Fruit fly (Drosophila melanogaster) whole organism, pupa: ENCODE measurements around the gene PolA2.

Source experiments
- CG10348 ChIP-seq: fragments of 200-800 bp; sonication (Bioruptor generic); IDR thresholded peaks from 2 replicates; pipeline ENCODE4 v1.3.6; 2022; ENCODE audit warnings: missing biosample characterization, missing genetic modification characterization
- CG12605 ChIP-seq: fragments of 200-800 bp; sonication (Bioruptor generic); IDR thresholded peaks from 2 replicates; pipeline ENCODE4 v1.3.6; 2022; ENCODE audit warnings: missing biosample characterization, missing genetic modification characterization
- CG13204 ChIP-seq: fragments of 200-800 bp; sonication (Bioruptor generic); optimal IDR thresholded peaks from 2 replicates; lab custom pipeline; 2018; ENCODE audit warnings: missing biosample characterization, mild to moderate bottlenecking, missing genetic modification characterization, moderate library complexity
- CG14655 ChIP-seq: fragments of 200-800 bp; sonication (Bioruptor generic); optimal IDR thresholded peaks from 3 replicates; lab custom pipeline; 2017; ENCODE audit warnings: mild to moderate bottlenecking, missing biosample characterization, missing genetic modification reagents, missing genetic modification characterization
- CG15710 ChIP-seq: fragments of 200-800 bp; sonication (Bioruptor generic); optimal IDR thresholded peaks from 2 replicates; lab custom pipeline; 2018; ENCODE audit warnings: missing biosample characterization, mild to moderate bottlenecking, missing genetic modification characterization, moderate library complexity
- CG17806 ChIP-seq: fragments of 200-800 bp; sonication (Bioruptor generic); optimal IDR thresholded peaks from 2 replicates; lab custom pipeline; 2018; ENCODE audit warnings: missing biosample characterization, mild to moderate bottlenecking, missing genetic modification characterization, moderate library complexity
- CG32121 ChIP-seq: fragments of 200-800 bp; sonication (Bioruptor generic); IDR thresholded peaks from 2 replicates; pipeline ENCODE4 v1.3.6; 2022; ENCODE audit warnings: missing biosample characterization, missing genetic modification characterization
- CG34367 ChIP-seq: fragments of 200-800 bp; sonication (Bioruptor generic); optimal IDR thresholded peaks from 2 replicates; lab custom pipeline; 2018; ENCODE audit warnings: missing biosample characterization, mild to moderate bottlenecking, missing genetic modification characterization
- CG4496 ChIP-seq: fragments of 200-800 bp; sonication (Bioruptor generic); IDR thresholded peaks from 3 replicates; pipeline ENCODE4 v1.3.6; 2022; ENCODE audit warnings: missing biosample characterization, missing genetic modification characterization
- CG8159 ChIP-seq: fragments of 200-800 bp; sonication (Bioruptor generic); optimal IDR thresholded peaks from 3 replicates; lab custom pipeline; 2018; ENCODE audit warnings: missing biosample characterization, mild to moderate bottlenecking, missing genetic modification characterization, moderate library complexity
- CG8301 ChIP-seq: fragments of 200-800 bp; sonication (Bioruptor generic); optimal IDR thresholded peaks from 2 replicates; lab custom pipeline; 2018; ENCODE audit warnings: missing biosample characterization, mild to moderate bottlenecking, missing genetic modification characterization
- CG9948 ChIP-seq: fragments of 200-800 bp; sonication (Bioruptor generic); optimal IDR thresholded peaks from 2 replicates; lab custom pipeline; 2018; ENCODE audit warnings: missing biosample characterization, mild to moderate bottlenecking, missing genetic modification characterization, moderate library complexity
- D1 ChIP-seq: fragments of 200-800 bp; sonication (Bioruptor generic); optimal IDR thresholded peaks from 2 replicates; lab custom pipeline; 2018; ENCODE audit warnings: missing biosample characterization, mild to moderate bottlenecking, missing genetic modification characterization, moderate library complexity
- EcR ChIP-seq: fragments of 200-800 bp; sonication (Bioruptor generic); optimal IDR thresholded peaks from 3 replicates; lab custom pipeline; 2019; ENCODE audit warnings: missing biosample characterization, missing genetic modification characterization, mild to moderate bottlenecking, moderate library complexity, missing genetic modification reagents
- Ets98B ChIP-seq: fragments of 200-800 bp; sonication (Bioruptor generic); IDR thresholded peaks from 2 replicates; pipeline ENCODE4 v1.3.6; 2022; ENCODE audit warnings: missing biosample characterization, missing genetic modification characterization
- Pif1A ChIP-seq: fragments of 200-800 bp; sonication (Bioruptor generic); optimal IDR thresholded peaks from 3 replicates; lab custom pipeline; 2016; ENCODE audit warnings: missing biosample characterization, missing genetic modification characterization
- Pif1B ChIP-seq: fragments of 200-800 bp; sonication (Bioruptor generic); optimal IDR thresholded peaks from 3 replicates; lab custom pipeline; 2016; ENCODE audit warnings: missing biosample characterization, missing genetic modification characterization
- Snoo ChIP-seq: fragments of 200-800 bp; sonication (Bioruptor generic); optimal IDR thresholded peaks from 3 replicates; lab custom pipeline; 2017; ENCODE audit warnings: missing biosample characterization, mild to moderate bottlenecking, missing genetic modification characterization, inconsistent platforms
- fd96Ca ChIP-seq: fragments of 200-800 bp; sonication (Bioruptor generic); IDR thresholded peaks from 3 replicates; pipeline ENCODE4 v1.3.6; 2022; ENCODE audit warnings: missing biosample characterization, missing genetic modification characterization
- gl ChIP-seq: fragments of 200-800 bp; sonication (Bioruptor generic); optimal IDR thresholded peaks from 2 replicates; lab custom pipeline; 2018; ENCODE audit warnings: missing biosample characterization, mild to moderate bottlenecking, missing genetic modification characterization
- rn ChIP-seq: fragments of 200-800 bp; sonication (Bioruptor generic); IDR thresholded peaks from 2 replicates; pipeline ENCODE4 v1.3.6; 2022; ENCODE audit warnings: missing biosample characterization, missing genetic modification characterization

The PolA2 gene

DNA sequence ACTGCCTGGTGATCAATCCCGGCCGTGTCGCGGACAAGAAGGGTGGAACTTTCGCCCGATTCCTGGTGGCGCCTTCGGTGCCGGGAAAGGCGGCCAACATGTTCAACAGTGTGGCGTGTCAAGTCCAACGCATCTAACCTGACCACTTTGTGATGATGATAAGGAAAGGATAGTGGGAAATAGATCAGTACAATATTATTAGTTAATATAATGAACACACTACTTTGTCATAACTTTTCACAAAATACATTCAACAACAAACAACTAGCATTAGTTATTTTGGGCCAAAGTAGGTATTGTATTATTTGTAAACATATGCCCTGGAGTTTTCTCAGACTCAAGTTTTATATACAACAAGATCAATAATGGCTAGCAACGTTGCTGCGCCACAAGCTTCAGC lies 2.0 kb downstream of the PolA2 start, which contains the start of gene CG17991:
CG17991 (plus strand) TSS at position 301 of the 400 bp plus-strand sequence.
- TF ChIP-seq CG8159 (tag; lab: Kevin White, UChicago), result no peak
- TF ChIP-seq CG17806 (tag; lab: Kevin White, UChicago), result no peak
- TF ChIP-seq gl (tag; lab: Kevin White, UChicago), result no peak
- no peak for TF ChIP-seq CG8301 (tag; lab: Kevin White, UChicago)
- no peak for TF ChIP-seq CG9948 (tag; lab: Kevin White, UChicago)
- TF ChIP-seq D1 (tag; lab: Kevin White, UChicago), result no peak
- no peak for TF ChIP-seq Snoo
- TF ChIP-seq fd96Ca (GFP tag; lab: Robert Waterston, UW), result no peak
- no peak for TF ChIP-seq CG12605 (GFP tag; lab: Robert Waterston, UW)
- TF ChIP-seq Pif1A, result no peak
- TF ChIP-seq CG14655 (GFP tag; lab: Kevin White, UChicago), result no peak

dm6 chr3R:27244412-27244741 lies 5.4 kb downstream of the PolA2 start:
- no peak for TF ChIP-seq Pif1B
- TF ChIP-seq rn (GFP tag; lab: Robert Waterston, UW), result no peak
- TF ChIP-seq CG10348, result no peak
- no peak for TF ChIP-seq CG32121 (GFP tag; lab: Robert Waterston, UW)
- TF ChIP-seq, all 21 proteins: peak for 0

- TF ChIP-seq CG34367 (tag; lab: Kevin White, UChicago) (no peak), Ets98B (GFP tag; lab: Robert Waterston, UW) (peak; percentile 24; the same call in 1 of the 2 replicates), CG12605 (GFP tag; lab: Robert Waterston, UW) (no peak), EcR (GFP tag; lab: Kevin White, UChicago) (peak; percentile 54), CG10348 (no peak), Snoo (peak; percentile 26), fd96Ca (GFP tag; lab: Robert Waterston, UW) (0 out of 3 replicates have a peak, but pooled peaks have one; percentile 17), Pif1B (peak; percentile 41), gl (tag; lab: Kevin White, UChicago) (peak; percentile 26), rn (GFP tag; lab: Robert Waterston, UW) (no peak), CG17806 (tag; lab: Kevin White, UChicago) (no peak), CG13204 (GFP tag; lab: Kevin White, UChicago) (peak; percentile 82)
- TF ChIP-seq, all 21 proteins: peak for 7
Measured at dm6 chr3R:27244742-27245400, 5.9 kb downstream of the PolA2 start, which contains the start of gene CG18766. Gene CG18766, minus strand, starts transcription at chr3R:27245249.

DNA sequence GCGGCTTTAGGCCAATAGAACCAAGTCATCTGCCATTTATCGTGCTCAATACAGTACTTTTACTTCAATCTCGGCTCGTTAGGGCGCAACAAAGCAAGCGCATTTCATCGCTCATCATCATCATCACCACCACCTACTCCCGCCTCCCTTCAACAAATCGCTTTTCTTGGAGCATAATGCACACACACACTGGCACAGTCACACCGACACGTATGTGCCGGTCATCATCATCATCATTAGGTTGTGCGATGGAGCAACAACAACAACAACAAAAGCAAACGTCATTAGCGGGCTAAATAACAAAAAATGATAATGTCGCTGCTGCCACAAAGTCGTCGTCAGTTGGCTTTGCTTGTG lies 6.4 kb downstream of the PolA2 start:
- no peak for TF ChIP-seq rn (GFP tag; lab: Robert Waterston, UW)
- TF ChIP-seq Snoo, result no peak
- TF ChIP-seq CG32121 (GFP tag; lab: Robert Waterston, UW), result 0 out of 2 replicates have a peak, but pooled peaks have one; percentile 25
- no peak for TF ChIP-seq CG15710 (tag; lab: Kevin White, UChicago)

dm6 chr3R:27246264-27246663 lies 7.3 kb downstream of the PolA2 start:
- TF ChIP-seq fd96Ca (GFP tag; lab: Robert Waterston, UW), result no peak
- TF ChIP-seq gl (tag; lab: Kevin White, UChicago), result no peak
- peak; percentile 87 for TF ChIP-seq CG8159 (tag; lab: Kevin White, UChicago)
- TF ChIP-seq CG9948 (tag; lab: Kevin White, UChicago), result peak; percentile 83
- TF ChIP-seq EcR (GFP tag; lab: Kevin White, UChicago), result no peak
- TF ChIP-seq Pif1B, result no peak
- TF ChIP-seq CG15710 (tag; lab: Kevin White, UChicago), result peak; percentile 80
- no peak for TF ChIP-seq CG10348
- TF ChIP-seq CG13204 (GFP tag; lab: Kevin White, UChicago), result peak; percentile 10
- peak; percentile 69 for TF ChIP-seq CG17806 (tag; lab: Kevin White, UChicago)
- TF ChIP-seq CG14655 (GFP tag; lab: Kevin White, UChicago), result no peak
- TF ChIP-seq CG32121 (GFP tag; lab: Robert Waterston, UW), result peak; percentile 49
- peak; percentile 5 for TF ChIP-seq Pif1A
- TF ChIP-seq Snoo, result no peak
- no peak for TF ChIP-seq D1 (tag; lab: Kevin White, UChicago)
- no peak for TF ChIP-seq Ets98B (GFP tag; lab: Robert Waterston, UW)
- TF ChIP-seq CG4496 (GFP tag; lab: Robert Waterston, UW), result peak; percentile 48; the same call in 1 of the 3 replicates
- TF ChIP-seq rn (GFP tag; lab: Robert Waterston, UW), result no peak
- TF ChIP-seq CG34367 (tag; lab: Kevin White, UChicago), result peak; percentile 68
- peak; percentile 64 for TF ChIP-seq CG12605 (GFP tag; lab: Robert Waterston, UW)
- TF ChIP-seq CG8301 (tag; lab: Kevin White, UChicago), result peak; percentile 81
- TF ChIP-seq, all 21 proteins: peak for 11

- TF ChIP-seq CG14655 (GFP tag; lab: Kevin White, UChicago) (no peak), Snoo (no peak), CG15710 (tag; lab: Kevin White, UChicago) (no peak), CG8301 (tag; lab: Kevin White, UChicago) (no peak), CG10348 (no peak), CG17806 (tag; lab: Kevin White, UChicago) (no peak), Pif1A (no peak), CG12605 (GFP tag; lab: Robert Waterston, UW) (no peak), EcR (GFP tag; lab: Kevin White, UChicago) (no peak), CG9948 (tag; lab: Kevin White, UChicago) (no peak), D1 (tag; lab: Kevin White, UChicago) (no peak)
- TF ChIP-seq, all 21 proteins: peak for 0
Measured at dm6 chr3R:27247892-27248291, 8.9 kb downstream of the PolA2 start, which contains the start of gene CG5984. Gene CG5984, minus strand, starts transcription at chr3R:27247992.
